Worm (Caenorhabditis elegans) whole organism, midembryonic: ENCODE measurements around the gene odr-8.
"Not testable (repeated sequence)": the region's sequence is repeated elsewhere in the genome, so short reads cannot be mapped to it uniquely, and the experiment has no call there.

Experiments used
- T22C8.4 ChIP-seq: fragments of 200-800 bp; sonication (Bioruptor generic); IDR thresholded peaks from 2 replicates; pipeline ENCODE4 v1.3.6; 2022; ENCODE audit warnings: missing genetic modification characterization, missing compliant biosample characterization
- cog-1 ChIP-seq: sonication (generic microtip); optimal IDR thresholded peaks from 2 replicates; lab custom pipeline; 2016; ENCODE audit warnings: missing genetic modification characterization, missing compliant biosample characterization
- flt-1 ChIP-seq: fragments of 200-800 bp; sonication (Bioruptor generic); IDR thresholded peaks from 2 replicates; pipeline ENCODE4 v1.3.6; 2022; ENCODE audit warnings: missing genetic modification characterization, missing compliant biosample characterization
- klf-2 ChIP-seq: fragments of 200-800 bp; sonication (Bioruptor generic); conservative IDR thresholded peaks from 2 replicates; pipeline ENCODE4 v1.3.6; 2022; ENCODE audit warnings: missing genetic modification reagents, missing genetic modification characterization, missing compliant biosample characterization
- med-1 ChIP-seq: sonication (generic microtip); optimal IDR thresholded peaks from 2 replicates; lab custom pipeline; 2017; ENCODE audit warnings: missing genetic modification characterization, mild to moderate bottlenecking, missing compliant biosample characterization, antibody characterized with exemption, missing genetic modification reagents; ENCODE audit not compliant: insufficient read depth
- ref-1 ChIP-seq: fragments of 200-800 bp; sonication (Bioruptor generic); conservative IDR thresholded peaks from 2 replicates; pipeline ENCODE4 v1.3.6; 2022; ENCODE audit warnings: missing genetic modification reagents, missing genetic modification characterization, missing compliant biosample characterization
- tab-1 ChIP-seq: fragments of 200-800 bp; sonication (Bioruptor generic); IDR thresholded peaks from 2 replicates; pipeline ENCODE4 v1.3.6; 2022; ENCODE audit warnings: missing genetic modification characterization, missing compliant biosample characterization
- ztf-23 ChIP-seq: fragments of 200-800 bp; sonication (Bioruptor generic); IDR thresholded peaks from 2 replicates; pipeline ENCODE4 v1.3.6; 2022; ENCODE audit warnings: missing genetic modification reagents, missing genetic modification characterization, missing compliant biosample characterization
- ztf-29 ChIP-seq: fragments of 200-800 bp; sonication (Bioruptor generic); IDR thresholded peaks from 2 replicates; pipeline ENCODE4 v1.3.6; 2022; ENCODE audit warnings: missing genetic modification reagents, missing genetic modification characterization, missing compliant biosample characterization

odr-8 gene

DNA sequence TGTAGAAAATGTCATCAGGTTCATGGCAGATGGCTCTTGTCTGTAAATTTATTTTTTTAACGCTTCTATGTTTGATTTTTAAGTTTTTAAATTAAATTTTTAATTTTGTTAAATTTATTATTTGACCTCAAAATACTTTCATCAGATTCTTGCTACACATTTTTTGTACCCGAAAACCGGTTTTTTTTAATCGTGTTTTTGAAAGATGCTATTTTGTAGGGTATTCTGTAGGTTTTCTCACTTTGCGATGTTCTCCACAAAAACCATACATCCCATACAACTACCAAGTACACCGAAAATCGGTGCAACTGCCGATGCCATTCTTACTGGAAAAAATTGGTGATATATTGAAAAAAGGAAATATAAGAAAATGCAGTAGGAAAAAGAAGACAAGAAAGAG is 23.4 kb upstream of the odr-8 start, which contains the start of gene nstp-2:
Gene nstp-2 (minus strand): TSS at position 326 of the 400 bp plus-strand sequence.
- no peak for TF ChIP-seq klf-2 (GFP tag; lab: Robert Waterston, UW)
- no peak for TF ChIP-seq ztf-29
- no peak for TF ChIP-seq ztf-23
- TF ChIP-seq cog-1 = no peak
- TF ChIP-seq T22C8.4 (GFP tag; lab: Robert Waterston, UW) = no peak
- TF ChIP-seq ref-1 (GFP tag; lab: Robert Waterston, UW) = no peak
- TF ChIP-seq tab-1 (GFP tag; lab: Robert Waterston, UW) = no peak
- TF ChIP-seq flt-1 = no peak
- TF ChIP-seq med-1 (GFP tag; lab: Kevin White, UChicago) = no peak

DNA sequence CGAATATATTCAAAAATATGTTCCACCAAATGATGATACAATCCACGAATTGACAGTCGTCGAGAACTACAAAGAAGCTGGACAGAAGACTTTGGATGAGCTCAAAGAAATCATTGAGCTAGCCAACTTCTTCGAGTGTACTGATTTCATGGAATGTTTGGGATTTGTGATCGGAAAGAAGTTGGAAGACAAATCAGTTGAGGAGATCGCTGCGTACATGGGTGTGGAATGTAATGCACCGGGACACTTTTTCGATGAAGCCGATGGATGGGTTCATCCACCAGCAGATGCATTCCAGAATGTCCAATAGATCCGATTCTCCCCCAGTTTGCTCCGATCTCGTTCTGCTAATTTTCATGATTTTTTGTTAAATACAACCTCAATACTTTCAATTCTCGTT is 21.0 kb upstream of the odr-8 start:
- TF ChIP-seq med-1 (GFP tag; lab: Kevin White, UChicago) = no peak
- TF ChIP-seq ztf-29 = no peak
- TF ChIP-seq ztf-23 = no peak
- no peak for TF ChIP-seq klf-2 (GFP tag; lab: Robert Waterston, UW)
- TF ChIP-seq tab-1 (GFP tag; lab: Robert Waterston, UW) = no peak
- TF ChIP-seq ref-1 (GFP tag; lab: Robert Waterston, UW) = no peak
- no peak for TF ChIP-seq cog-1
- TF ChIP-seq flt-1 = no peak
- no peak for TF ChIP-seq T22C8.4 (GFP tag; lab: Robert Waterston, UW)

DNA sequence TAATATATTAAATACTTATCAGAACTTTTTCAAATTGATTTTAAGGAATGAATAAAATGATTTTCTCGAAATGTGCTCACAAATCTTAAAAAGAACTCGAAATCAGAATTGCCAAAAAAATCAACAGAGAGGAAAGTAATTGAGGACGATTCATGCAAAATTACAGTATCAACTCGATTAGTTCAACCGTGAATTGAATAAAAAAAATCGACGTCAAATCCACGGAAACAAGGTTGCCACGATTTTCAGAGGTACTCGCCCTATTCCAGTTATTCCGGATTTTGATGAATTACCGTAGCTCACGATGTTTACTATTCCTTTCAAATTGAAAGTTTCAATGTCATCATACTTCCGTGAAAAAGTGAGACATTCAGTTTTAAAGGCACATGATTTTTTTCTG is 19.9 kb upstream of the odr-8 start, which contains the start of gene F15B10.3:
Gene F15B10.3 (plus strand): TSS at position 301 of the 400 bp plus-strand sequence.
- TF ChIP-seq med-1 (GFP tag; lab: Kevin White, UChicago) (no peak), ref-1 (GFP tag; lab: Robert Waterston, UW) (no peak), T22C8.4 (GFP tag; lab: Robert Waterston, UW) (no peak), ztf-23 (no peak), klf-2 (GFP tag; lab: Robert Waterston, UW) (no peak), flt-1 (no peak), ztf-29 (no peak), cog-1 (no peak), tab-1 (GFP tag; lab: Robert Waterston, UW) (no peak)

DNA sequence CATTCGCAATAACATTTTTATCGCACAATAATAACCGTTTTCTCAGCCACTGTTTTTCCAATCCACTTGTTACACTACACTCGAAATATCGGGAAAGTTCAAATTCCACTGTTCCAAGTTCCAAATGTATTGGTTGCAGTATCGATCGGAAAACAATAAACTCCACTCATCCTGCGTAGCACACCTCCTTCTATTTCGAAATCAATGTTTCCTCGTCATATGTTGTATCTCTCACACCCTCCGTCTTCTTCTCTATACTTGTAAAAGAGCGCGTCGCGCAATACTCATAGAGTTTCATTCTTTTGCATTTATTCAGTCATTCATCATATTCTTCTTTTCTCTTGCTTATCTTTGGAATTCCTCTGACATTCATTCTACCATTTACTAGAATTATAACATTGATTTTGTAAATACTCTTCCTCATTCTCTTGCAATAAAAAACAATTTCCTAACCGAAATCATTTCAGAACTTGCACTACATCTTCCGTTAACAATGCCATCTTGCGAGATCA is 18.8 kb upstream of the odr-8 start, which contains the start of gene sup-36:
Gene sup-36 (plus strand): TSS at position 462 of the 512 bp plus-strand sequence.
- TF ChIP-seq med-1 (GFP tag; lab: Kevin White, UChicago) (no peak), tab-1 (GFP tag; lab: Robert Waterston, UW) (no peak), ztf-23 (no peak), T22C8.4 (GFP tag; lab: Robert Waterston, UW) (peak; percentile 49)

DNA sequence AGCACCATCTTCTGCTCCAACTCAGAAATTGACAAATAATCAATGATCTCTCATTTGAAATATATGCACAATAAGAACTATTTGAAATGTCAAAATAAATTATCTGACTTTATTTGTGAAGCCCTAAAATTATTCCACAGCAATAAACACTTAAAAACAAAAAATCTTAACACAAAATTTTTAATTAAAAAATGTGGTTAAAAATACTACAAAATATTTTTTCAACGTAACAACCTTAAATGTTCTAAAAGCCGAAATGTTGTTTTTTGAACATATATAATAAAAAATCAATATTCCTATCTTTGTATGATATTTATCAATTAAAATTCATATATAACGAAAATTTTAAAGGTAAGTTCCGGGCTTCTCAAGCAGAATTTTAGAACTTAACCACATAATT is 16.9 kb upstream of the odr-8 start, which contains the start of gene F38A5.8:
Gene F38A5.8 (plus strand): TSS at position 301 of the 400 bp plus-strand sequence.
- no peak for TF ChIP-seq med-1 (GFP tag; lab: Kevin White, UChicago)
- no peak for TF ChIP-seq tab-1 (GFP tag; lab: Robert Waterston, UW)
- TF ChIP-seq T22C8.4 (GFP tag; lab: Robert Waterston, UW) = no peak
- TF ChIP-seq cog-1 = no peak
- no peak for TF ChIP-seq ztf-23
- no peak for TF ChIP-seq ztf-29
- TF ChIP-seq ref-1 (GFP tag; lab: Robert Waterston, UW) = no peak
- TF ChIP-seq flt-1 = no peak
- no peak for TF ChIP-seq klf-2 (GFP tag; lab: Robert Waterston, UW)

DNA sequence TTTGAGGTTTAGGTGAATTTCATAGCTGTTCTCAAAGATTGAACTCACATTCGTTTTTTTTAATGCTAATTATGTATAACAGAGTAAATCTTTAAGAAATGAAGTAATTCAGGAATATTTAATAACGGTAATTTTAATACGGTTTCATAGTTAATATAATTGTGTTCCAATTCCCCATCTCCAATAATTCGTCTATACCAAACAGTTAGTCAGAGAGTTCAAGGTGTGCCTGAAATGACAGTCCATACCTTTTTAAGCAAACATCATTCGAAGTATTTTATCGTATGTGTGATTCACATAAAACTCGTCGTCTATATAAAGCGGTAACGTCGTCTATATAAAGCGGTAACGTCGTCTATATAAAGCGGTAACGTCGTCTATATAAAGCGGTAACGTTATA is 16.2 kb upstream of the odr-8 start, which contains the start of gene nspb-5:
Gene nspb-5 (plus strand): TSS at position 301 of the 400 bp plus-strand sequence.
- TF ChIP-seq tab-1 (GFP tag; lab: Robert Waterston, UW); cog-1; flt-1: not testable (repeated sequence)

DNA sequence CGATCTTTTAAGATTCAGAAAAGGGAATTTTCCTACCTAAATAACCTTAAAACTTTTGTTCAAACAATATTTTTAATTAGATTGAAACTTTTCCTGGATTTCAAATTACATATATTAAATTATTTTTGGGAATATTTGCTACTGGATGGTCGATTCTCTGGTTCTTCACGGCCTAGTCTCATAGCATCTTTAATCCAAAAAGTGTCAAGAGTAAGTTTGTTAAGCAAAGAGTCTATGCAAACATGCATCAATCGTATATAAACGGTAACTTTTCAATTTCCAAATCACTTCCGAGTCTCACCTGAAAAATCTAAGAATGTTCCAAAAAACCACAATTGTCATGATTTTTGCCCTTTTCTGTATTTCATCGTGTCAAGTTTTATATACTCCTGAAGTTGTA is 15.4 kb upstream of the odr-8 start, which contains the start of gene nspb-4:
Gene nspb-4 (plus strand): TSS at position 301 of the 400 bp plus-strand sequence.
- not testable (repeated sequence) for TF ChIP-seq ztf-29, cog-1, ztf-23

DNA sequence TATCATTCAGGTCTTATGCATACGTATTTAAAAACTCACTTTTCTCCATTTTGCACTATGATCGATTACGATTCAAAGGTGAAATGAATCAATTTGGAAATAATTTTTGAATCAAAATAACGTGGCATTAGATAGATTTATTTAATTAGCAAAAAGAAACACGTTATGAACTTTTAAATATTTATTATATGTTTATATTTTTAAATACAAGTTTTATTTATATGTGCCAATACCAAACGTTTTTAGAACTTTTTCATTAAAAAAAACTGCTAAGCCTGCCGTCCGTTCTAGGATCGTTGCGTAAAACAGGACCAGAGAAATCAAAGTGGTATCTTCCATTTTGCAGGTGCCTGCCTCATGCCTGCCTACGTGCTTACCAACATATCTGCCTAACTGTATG is 14.8 kb upstream of the odr-8 start, which contains the start of gene F38A5.6:
Gene F38A5.6 (minus strand): TSS at position 101 of the 400 bp plus-strand sequence.
- TF ChIP-seq flt-1 = no peak

DNA sequence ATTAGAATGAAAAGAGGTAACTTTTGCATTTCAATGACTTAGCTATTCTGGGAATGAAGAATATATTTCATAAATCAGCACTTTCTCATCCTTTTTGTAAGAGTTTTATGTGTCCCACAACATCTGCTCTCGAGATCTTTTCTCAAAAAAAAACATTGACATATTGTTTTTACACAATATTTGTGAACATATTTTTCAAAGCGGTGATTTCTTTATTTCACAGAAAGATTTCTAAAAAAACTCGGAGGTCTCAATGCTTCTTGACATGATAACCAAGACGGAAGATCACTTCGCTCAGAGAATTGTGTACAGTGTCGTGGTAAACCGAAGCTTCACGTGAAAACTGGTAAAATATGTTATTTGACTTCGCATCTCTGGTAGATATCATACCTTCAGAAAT is 13.4 kb upstream of the odr-8 start, which contains the start of gene F38A5.22:
Gene F38A5.22 (minus strand): TSS at position 29 of the 400 bp plus-strand sequence.
- TF ChIP-seq ref-1 (GFP tag; lab: Robert Waterston, UW) (no peak), klf-2 (GFP tag; lab: Robert Waterston, UW) (no peak), med-1 (GFP tag; lab: Kevin White, UChicago) (no peak), ztf-29 (no peak), ztf-23 (no peak), cog-1 (no peak), tab-1 (GFP tag; lab: Robert Waterston, UW) (no peak), T22C8.4 (GFP tag; lab: Robert Waterston, UW) (no peak), flt-1 (no peak)

DNA sequence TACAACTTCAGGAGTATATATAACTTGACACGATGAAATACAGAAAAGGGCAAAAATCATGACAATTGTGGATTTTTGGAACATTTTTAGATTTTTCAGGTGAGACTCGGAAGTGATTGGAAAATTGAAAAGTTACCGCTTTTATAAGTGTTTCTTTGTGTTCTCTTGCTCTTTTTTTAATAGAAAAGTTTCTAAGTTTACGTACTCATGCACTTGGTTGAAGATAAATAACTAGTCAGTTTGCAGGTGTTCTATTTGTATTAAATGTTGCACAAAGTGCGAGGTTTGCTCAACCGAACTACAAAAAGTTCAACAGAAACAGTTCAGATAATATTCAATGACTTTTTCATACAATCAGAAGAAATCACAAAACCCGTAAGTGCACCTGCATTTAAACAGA is 12.4 kb upstream of the odr-8 start, which contains the start of gene nspb-3:
Gene nspb-3 (minus strand): TSS at position 101 of the 400 bp plus-strand sequence.
- TF ChIP-seq flt-1; cog-1; tab-1 (GFP tag; lab: Robert Waterston, UW): not testable (repeated sequence)
